Fruit fly (Drosophila melanogaster) whole organism, embryonic: ENCODE results near the gene CG6425.
A peak's percentile ranks its signal among the peaks of the same experiment; 100 is the strongest.

Experiments used
- Asciz ChIP-seq: fragments of 200-800 bp; sonication (Bioruptor generic); optimal IDR thresholded peaks from 2 replicates; lab custom pipeline; 2017; ENCODE audit warnings: missing biosample characterization, mild to moderate bottlenecking, missing genetic modification characterization, missing genetic modification reagents
- Bgb ChIP-seq: fragments of 200-800 bp; sonication (Bioruptor generic); IDR thresholded peaks from 2 replicates; pipeline ENCODE4 v1.3.6; 2022; ENCODE audit warnings: missing biosample characterization, missing genetic modification characterization; ENCODE audit not compliant: partially characterized antibody
- C15 ChIP-seq: fragments of 200-800 bp; sonication (Bioruptor generic); IDR thresholded peaks from 3 replicates; pipeline ENCODE4 v1.3.6; 2022; ENCODE audit warnings: missing biosample characterization, missing genetic modification characterization
- CG1024 ChIP-seq: fragments of 200-800 bp; sonication (Bioruptor generic); IDR thresholded peaks from 2 replicates; pipeline ENCODE4 v1.3.6; 2022; ENCODE audit warnings: missing biosample characterization, missing genetic modification characterization
- CG10654 ChIP-seq: fragments of 200-800 bp; sonication (Bioruptor generic); optimal IDR thresholded peaks from 2 replicates; lab custom pipeline; 2016; ENCODE audit warnings: missing biosample characterization, missing genetic modification characterization
- CG11456 ChIP-seq: fragments of 200-800 bp; sonication (Bioruptor generic); IDR thresholded peaks from 3 replicates; pipeline ENCODE4 v1.3.6; 2022; ENCODE audit warnings: missing biosample characterization, missing genetic modification characterization
- CG12071 ChIP-seq: fragments of 200-800 bp; sonication (Bioruptor generic); optimal IDR thresholded peaks from 3 replicates; lab custom pipeline; 2018; ENCODE audit warnings: missing biosample characterization, mild to moderate bottlenecking, missing genetic modification characterization
- CG13424 ChIP-seq: fragments of 200-800 bp; sonication (Bioruptor generic); optimal IDR thresholded peaks from 2 replicates; lab custom pipeline; 2019; ENCODE audit warnings: missing biosample characterization, mild to moderate bottlenecking, missing genetic modification characterization, moderate library complexity
- CG15011 ChIP-seq: fragments of 200-800 bp; sonication (Bioruptor generic); optimal IDR thresholded peaks from 3 replicates; lab custom pipeline; 2018; ENCODE audit warnings: missing biosample characterization, mild to moderate bottlenecking, missing genetic modification characterization
- CG3407 ChIP-seq: fragments of 200-800 bp; sonication (Bioruptor generic); optimal IDR thresholded peaks from 2 replicates; lab custom pipeline; 2018; ENCODE audit warnings: missing biosample characterization, mild to moderate bottlenecking, missing genetic modification characterization
- CG4328 ChIP-seq: fragments of 200-800 bp; sonication (Bioruptor generic); optimal IDR thresholded peaks from 3 replicates; lab custom pipeline; 2017; ENCODE audit warnings: missing biosample characterization, missing genetic modification reagents, missing genetic modification characterization
- CG43689 ChIP-seq: fragments of 200-800 bp; sonication (Bioruptor generic); IDR thresholded peaks from 2 replicates; pipeline ENCODE4 v1.3.6; 2022; ENCODE audit warnings: missing biosample characterization, missing genetic modification characterization
- CG4730 ChIP-seq: fragments of 200-800 bp; sonication (Bioruptor generic); IDR thresholded peaks from 2 replicates; pipeline ENCODE4 v1.3.6; 2022; ENCODE audit warnings: missing biosample characterization, missing genetic modification characterization
- CG6254 ChIP-seq: fragments of 200-800 bp; sonication (Bioruptor generic); optimal IDR thresholded peaks from 3 replicates; lab custom pipeline; 2017; ENCODE audit warnings: mild to moderate bottlenecking, missing biosample characterization, missing genetic modification reagents, missing genetic modification characterization
- CTCF ChIP-seq: fragments of 200-800 bp; sonication (Bioruptor generic); optimal IDR thresholded peaks from 2 replicates; lab custom pipeline; 2017; ENCODE audit warnings: missing biosample characterization, mild to moderate bottlenecking, missing genetic modification characterization, moderate library complexity
- CoRest ChIP-seq: fragments of 200-800 bp; sonication (Bioruptor generic); optimal IDR thresholded peaks from 3 replicates; lab custom pipeline; 2018; ENCODE audit warnings: missing biosample characterization, mild to moderate bottlenecking, missing genetic modification characterization, moderate library complexity
- Doc3 ChIP-seq: fragments of 200-800 bp; sonication (Bioruptor generic); IDR thresholded peaks from 3 replicates; pipeline ENCODE4 v1.3.6; 2022; ENCODE audit warnings: missing biosample characterization, missing genetic modification characterization; ENCODE audit not compliant: partially characterized antibody
- Eip74EF ChIP-seq, 2 experiments: fragments of 200-800 bp in 1 of 2; fragments of >200 bp in 1 of 2; sonication (Bioruptor generic) in 1 of 2; optimal IDR thresholded peaks; 2 replicates each; lab custom pipeline; 2017 to 2019; ENCODE audit warnings: missing biosample characterization in 2 of 2, missing genetic modification characterization in 2 of 2, mild to moderate bottlenecking in 1 of 2, moderate library complexity in 1 of 2
- Elba2 ChIP-seq: fragments of 200-800 bp; sonication (Bioruptor generic); optimal IDR thresholded peaks from 3 replicates; lab custom pipeline; 2016; ENCODE audit warnings: missing biosample characterization, missing genetic modification characterization
- Ets97D ChIP-seq: fragments of 200-800 bp; sonication (Bioruptor generic); optimal IDR thresholded peaks from 3 replicates; lab custom pipeline; 2016; ENCODE audit warnings: missing biosample characterization, missing genetic modification characterization
- Gsc ChIP-seq: fragments of 200-800 bp; sonication (Bioruptor generic); IDR thresholded peaks from 2 replicates; pipeline ENCODE4 v1.3.6; 2022; ENCODE audit warnings: missing biosample characterization, missing genetic modification characterization
- HLH4C ChIP-seq: fragments of 200-800 bp; sonication (Bioruptor generic); IDR thresholded peaks from 3 replicates; pipeline ENCODE4 v1.3.6; 2022; ENCODE audit warnings: missing biosample characterization, missing genetic modification characterization; ENCODE audit not compliant: partially characterized antibody
- Hmr ChIP-seq: fragments of 200-800 bp; sonication (Bioruptor generic); optimal IDR thresholded peaks from 3 replicates; lab custom pipeline; 2017; ENCODE audit warnings: mild to moderate bottlenecking, missing biosample characterization, missing genetic modification reagents, missing genetic modification characterization
- Kr ChIP-seq: fragments of 200-800 bp; sonication (Bioruptor generic); optimal IDR thresholded peaks from 2 replicates; lab custom pipeline; 2017; ENCODE audit warnings: missing biosample characterization, mild to moderate bottlenecking, missing genetic modification characterization
- Oaz ChIP-seq: fragments of 200-800 bp; sonication (Bioruptor generic); IDR thresholded peaks from 2 replicates; pipeline ENCODE4 v1.3.6; 2022; ENCODE audit warnings: missing biosample characterization, missing genetic modification characterization
- Poxn ChIP-seq: fragments of 200-800 bp; sonication (Bioruptor generic); IDR thresholded peaks from 2 replicates; pipeline ENCODE4 v1.3.6; 2022; ENCODE audit warnings: missing biosample characterization, missing genetic modification characterization
- TFAM ChIP-seq: fragments of 200-800 bp; sonication (Bioruptor generic); optimal IDR thresholded peaks from 2 replicates; lab custom pipeline; 2017; ENCODE audit warnings: missing biosample characterization, missing genetic modification characterization, inconsistent platforms
- br ChIP-seq: fragments of >200 bp; optimal IDR thresholded peaks from 2 replicates; lab custom pipeline; 2017
- cg ChIP-seq: fragments of 200-800 bp; sonication (Bioruptor generic); optimal IDR thresholded peaks from 3 replicates; lab custom pipeline; 2019; ENCODE audit warnings: missing biosample characterization, mild to moderate bottlenecking, missing genetic modification characterization, moderate library complexity
- dan ChIP-seq: fragments of 200-800 bp; sonication (Bioruptor generic); IDR thresholded peaks from 2 replicates; pipeline ENCODE4 v1.3.6; 2022; ENCODE audit warnings: missing biosample characterization, missing genetic modification characterization
- emc ChIP-seq: fragments of 200-800 bp; sonication (Bioruptor generic); optimal IDR thresholded peaks from 2 replicates; lab custom pipeline; 2016; ENCODE audit warnings: missing biosample characterization, missing genetic modification characterization
- fd64A ChIP-seq: fragments of 200-800 bp; sonication (Bioruptor generic); optimal IDR thresholded peaks from 3 replicates; lab custom pipeline; 2018; ENCODE audit warnings: missing biosample characterization, mild to moderate bottlenecking, missing genetic modification characterization
- fru ChIP-seq: fragments of >200 bp; optimal IDR thresholded peaks from 2 replicates; lab custom pipeline; 2017
- gcm ChIP-seq: fragments of 200-800 bp; sonication (Bioruptor generic); optimal IDR thresholded peaks from 2 replicates; lab custom pipeline; 2019; ENCODE audit warnings: missing biosample characterization, mild to moderate bottlenecking, missing genetic modification characterization, moderate library complexity
- lola ChIP-seq, 3 experiments: fragments of >200 bp in 2 of 3; fragments of 200-800 bp in 1 of 3; sonication (Bioruptor generic) in 1 of 3; optimal IDR thresholded peaks; 2 replicates each; lab custom pipeline; 2017 to 2019; ENCODE audit warnings: missing biosample characterization in 3 of 3, missing genetic modification characterization in 3 of 3, mild to moderate bottlenecking in 1 of 3, moderate library complexity in 1 of 3
- nom ChIP-seq: fragments of 200-800 bp; sonication (Bioruptor generic); optimal IDR thresholded peaks from 2 replicates; lab custom pipeline; 2017; ENCODE audit warnings: missing biosample characterization, missing genetic modification characterization, mild to moderate bottlenecking, moderate library complexity, missing genetic modification reagents
- oc ChIP-seq: fragments of 200-800 bp; sonication (Bioruptor generic); optimal IDR thresholded peaks from 2 replicates; lab custom pipeline; 2018; ENCODE audit warnings: missing biosample characterization, mild to moderate bottlenecking, missing genetic modification characterization, moderate library complexity
- pho ChIP-seq: fragments of 200-800 bp; sonication (Bioruptor generic); optimal IDR thresholded peaks from 2 replicates; lab custom pipeline; 2016; ENCODE audit warnings: missing biosample characterization, missing genetic modification characterization
- phol ChIP-seq: fragments of 200-800 bp; sonication (Bioruptor generic); optimal IDR thresholded peaks from 3 replicates; lab custom pipeline; 2018; ENCODE audit warnings: missing biosample characterization, mild to moderate bottlenecking, missing genetic modification characterization, moderate library complexity
- prd ChIP-seq, 3 experiments: fragments of >200 bp in 2 of 3; fragments of 200-800 bp in 1 of 3; sonication (Bioruptor generic) in 1 of 3; optimal IDR thresholded peaks in 2 of 3; IDR thresholded peaks in 1 of 3; 2 replicates in 2 of 3; 3 replicates in 1 of 3; pipeline versions ENCODE4 v1.3.6 to Lab custom; 2017 to 2022; ENCODE audit warnings: missing biosample characterization in 1 of 3, missing genetic modification characterization in 1 of 3
- pros ChIP-seq: fragments of 200-800 bp; sonication (Bioruptor generic); optimal IDR thresholded peaks from 3 replicates; lab custom pipeline; 2019; ENCODE audit warnings: missing biosample characterization, mild to moderate bottlenecking, missing genetic modification characterization, moderate library complexity
- repo ChIP-seq: fragments of 200-800 bp; sonication (Bioruptor generic); optimal IDR thresholded peaks from 2 replicates; lab custom pipeline; 2016; ENCODE audit warnings: missing biosample characterization, missing genetic modification characterization
- sim ChIP-seq: fragments of 200-800 bp; sonication (Bioruptor generic); IDR thresholded peaks from 2 replicates; pipeline ENCODE4 v1.3.6; 2022; ENCODE audit warnings: missing biosample characterization, missing genetic modification characterization
- sima ChIP-seq: fragments of 200-800 bp; sonication (Bioruptor generic); optimal IDR thresholded peaks from 2 replicates; lab custom pipeline; 2016; ENCODE audit warnings: missing biosample characterization, missing genetic modification characterization
- so ChIP-seq: fragments of 200-800 bp; sonication (Bioruptor generic); IDR thresholded peaks from 3 replicates; pipeline ENCODE4 v1.3.6; 2022; ENCODE audit warnings: missing biosample characterization, missing genetic modification characterization
- sqz ChIP-seq: fragments of 200-800 bp; sonication (Bioruptor generic); optimal IDR thresholded peaks from 3 replicates; lab custom pipeline; 2018; ENCODE audit warnings: missing biosample characterization, mild to moderate bottlenecking, missing genetic modification characterization
- sug ChIP-seq: fragments of 200-800 bp; optimal IDR thresholded peaks from 2 replicates; lab custom pipeline; 2019; ENCODE audit warnings: missing biosample characterization, mild to moderate bottlenecking, missing genetic modification characterization, moderate library complexity
- tgo ChIP-seq: fragments of 200-800 bp; sonication (Bioruptor generic); IDR thresholded peaks from 3 replicates; pipeline ENCODE4 v1.3.6; 2022; ENCODE audit warnings: missing biosample characterization, missing genetic modification characterization
- ttk ChIP-seq: fragments of 200-800 bp; sonication (Bioruptor generic); IDR thresholded peaks from 2 replicates; pipeline ENCODE4 v2.1.2; 2022; ENCODE audit warnings: missing biosample characterization, missing genetic modification characterization
- vfl ChIP-seq: fragments of 200-800 bp; sonication (Bioruptor generic); optimal IDR thresholded peaks from 2 replicates; lab custom pipeline; 2016; ENCODE audit warnings: missing biosample characterization, missing genetic modification characterization
- zfh2 ChIP-seq: fragments of 200-800 bp; sonication (Bioruptor generic); optimal IDR thresholded peaks from 2 replicates; lab custom pipeline; 2016; ENCODE audit warnings: missing biosample characterization, missing genetic modification characterization

Gene CG6425

dm6 chr3R:26714109-26714576, 3.0 kb downstream of the CG6425 start, which contains the start of gene amon (continued):
- peak; percentile 98 for TF ChIP-seq sug
- peak; percentile 99 for TF ChIP-seq ttk (GFP tag; lab: Robert Waterston, UW)
- peak; percentile 98 for TF ChIP-seq CG4730 (GFP tag; lab: Robert Waterston, UW)
- TF ChIP-seq CG43689 (GFP tag; lab: Robert Waterston, UW), result peak; percentile 97
- TF ChIP-seq TFAM (GFP tag; lab: Kevin White, UChicago), result peak; percentile 69
- peak; percentile 93 for TF ChIP-seq Asciz (GFP tag; lab: Kevin White, UChicago)
- TF ChIP-seq Hmr (GFP tag; lab: Kevin White, UChicago), result peak; percentile 100
- peak; percentile 94 for TF ChIP-seq Gsc
- peak; percentile 88 for TF ChIP-seq fd64A (GFP tag; lab: Kevin White, UChicago)
- TF ChIP-seq phol, result peak; percentile 95
- TF ChIP-seq CG15011 (GFP tag; lab: Kevin White, UChicago), result peak; percentile 98
- peak; percentile 92 for TF ChIP-seq nom (GFP tag; lab: Kevin White, UChicago)
- no peak for TF ChIP-seq lola (GFP tag; optimal IDR thresholded peaks at IDR 0.05; lab: Kevin White, UChicago)
- TF ChIP-seq CTCF (GFP tag; lab: Kevin White, UChicago), result peak; percentile 70
- peak; percentile 99 for TF ChIP-seq emc (GFP tag; lab: Kevin White, UChicago)
- TF ChIP-seq CG3407 (GFP tag; lab: Kevin White, UChicago), result peak; percentile 92
- peak; percentile 79; the same call in 1 of the 2 replicates for TF ChIP-seq sim (GFP tag; lab: Robert Waterston, UW)
- peak; percentile 33 for TF ChIP-seq pros (GFP tag; lab: Kevin White, UChicago)
- TF ChIP-seq gcm (GFP tag; lab: Kevin White, UChicago), result peak; percentile 93
- no peak for TF ChIP-seq Doc3
- TF ChIP-seq pho (GFP tag; lab: Kevin White, UChicago), result peak; percentile 99
- no peak for TF ChIP-seq Elba2 (GFP tag; lab: Kevin White, UChicago)
- TF ChIP-seq sqz (GFP tag; lab: Kevin White, UChicago), result no peak
- TF ChIP-seq CG4328 (GFP tag; lab: Kevin White, UChicago), result peak; percentile 96
- peak; percentile 98 for TF ChIP-seq repo
- peak; percentile 98 for TF ChIP-seq C15 (GFP tag; lab: Robert Waterston, UW)
- no peak for TF ChIP-seq HLH4C (GFP tag; lab: Robert Waterston, UW)
- peak; percentile 96 for TF ChIP-seq CG1024 (GFP tag; lab: Robert Waterston, UW)
- no peak for TF ChIP-seq fru (lab: Kevin White, UChicago)
- TF ChIP-seq zfh2 (GFP tag; lab: Kevin White, UChicago), result peak; percentile 99
- TF ChIP-seq Poxn (GFP tag; lab: Robert Waterston, UW), result peak; percentile 98
- TF ChIP-seq Eip74EF (GFP tag; optimal IDR thresholded peaks at IDR 0.05; lab: Kevin White, UChicago), result peak in 1 of 2 experiments; percentile 95
- no peak for TF ChIP-seq br (lab: Kevin White, UChicago)
- TF ChIP-seq CG10654 (GFP tag; lab: Kevin White, UChicago), result peak; percentile 99
- peak; percentile 98 for TF ChIP-seq Oaz
- no peak for TF ChIP-seq prd (optimal IDR thresholded peaks at IDR 0.05; lab: Kevin White, UChicago)
- TF ChIP-seq prd (GFP tag; IDR thresholded peaks at IDR 0.05; lab: Robert Waterston, UW), result peak; percentile 99
- TF ChIP-seq Kr (GFP tag; lab: Kevin White, UChicago), result no peak
- peak; percentile 95 for TF ChIP-seq sima
- peak; percentile 88 for TF ChIP-seq CG6254
- TF ChIP-seq tgo, result peak; percentile 98
- TF ChIP-seq CG12071, result peak; percentile 99
- TF ChIP-seq CG11456 (GFP tag; lab: Robert Waterston, UW), result peak; percentile 99
- peak; percentile 76 for TF ChIP-seq dan (GFP tag; lab: Robert Waterston, UW)
- TF ChIP-seq vfl (GFP tag; lab: Kevin White, UChicago), result peak; percentile 99
- TF ChIP-seq CoRest (tag; lab: Kevin White, UChicago), result peak; percentile 97
- peak; percentile 31; the same call in 1 of the 2 replicates for TF ChIP-seq Bgb (GFP tag; lab: Robert Waterston, UW)
- no peak for TF ChIP-seq cg (GFP tag; lab: Kevin White, UChicago)
- TF ChIP-seq Ets97D (GFP tag; lab: Kevin White, UChicago), result peak; percentile 95
- TF ChIP-seq so (GFP tag; lab: Robert Waterston, UW), result peak; percentile 98
- TF ChIP-seq CG13424 (tag; lab: Kevin White, UChicago), result peak; percentile 98
- peak; percentile 95 for TF ChIP-seq oc (tag; lab: Kevin White, UChicago)
